Fruit fly (Drosophila melanogaster): ENCODE results near the gene Brd7-9.

Brd7-9 gene

DNA sequence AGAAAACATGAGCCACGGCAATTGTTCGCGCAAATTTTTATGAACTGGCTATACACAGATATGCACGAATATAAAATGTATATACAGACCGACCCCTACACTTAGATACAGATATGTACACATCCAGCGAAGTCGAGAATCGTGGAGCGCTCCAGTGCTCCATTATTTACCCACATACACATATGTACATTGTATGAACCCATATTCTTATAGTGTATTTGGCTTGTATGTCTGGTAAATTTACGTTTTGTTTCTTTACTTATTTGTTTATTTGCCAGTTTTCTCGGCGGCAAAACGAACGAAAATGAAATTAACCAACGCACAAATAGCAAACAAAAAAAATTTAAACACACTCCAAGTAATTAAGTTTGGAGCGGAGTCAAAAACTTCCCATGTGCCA lies 30.7 kb downstream of the Brd7-9 start (continued):
- TF ChIP-seq zfh1 (GFP tag; IDR thresholded peaks at IDR 0.05) (no peak), NfI (GFP tag; optimal IDR thresholded peaks at IDR 0.05) (peak; percentile 19), CG7271 (tag; optimal IDR thresholded peaks at IDR 0.05) (no peak), lov (optimal IDR thresholded peaks at IDR 0.05) (no peak), lov (GFP tag; IDR thresholded peaks at IDR 0.05) (0 out of 3 replicates have a peak, but pooled peaks have one; percentile 55), sr (GFP tag; IDR thresholded peaks at IDR 0.05) (no peak), CG4707 (GFP tag; optimal IDR thresholded peaks at IDR 0.05) (peak; percentile 2), az2 (GFP tag; optimal IDR thresholded peaks at IDR 0.05) (no peak), CG9437 (GFP tag; optimal IDR thresholded peaks at IDR 0.05) (no peak), bowl (GFP tag; IDR thresholded peaks at IDR 0.05) (no peak), CG17186 (GFP tag; optimal IDR thresholded peaks at IDR 0.05) (peak; percentile 26), Xrp1 (GFP tag; IDR thresholded peaks at IDR 0.05) (peak; percentile 62), CG10979 (tag; optimal IDR thresholded peaks at IDR 0.05) (no peak), E2f1 (GFP tag; IDR thresholded peaks at IDR 0.05) (no peak), CG6683 (GFP tag; optimal IDR thresholded peaks at IDR 0.05) (peak; percentile 62), CG12769 (tag; optimal IDR thresholded peaks at IDR 0.05) (peak; percentile 75), CG2202 (tag; optimal IDR thresholded peaks at IDR 0.05) (no peak), onecut (GFP tag; IDR thresholded peaks at IDR 0.05) (no peak), cg (GFP tag; optimal IDR thresholded peaks at IDR 0.05) (peak; percentile 65), CG3407 (GFP tag; optimal IDR thresholded peaks at IDR 0.05) (peak; percentile 39), grn (GFP tag; optimal IDR thresholded peaks at IDR 0.05) (peak; percentile 51), Fer1 (GFP tag; optimal IDR thresholded peaks at IDR 0.05) (peak; percentile 79), odd (GFP tag; optimal IDR thresholded peaks at IDR 0.05) (peak; percentile 54), CG15601 (tag; optimal IDR thresholded peaks at IDR 0.05) (peak; percentile 61), vnd (GFP tag; IDR thresholded peaks at IDR 0.05; ENCODE audit: partially characterized antibody) (no peak), sim (GFP tag; IDR thresholded peaks at IDR 0.05) (no peak), CG11456 (GFP tag; IDR thresholded peaks at IDR 0.05) (peak; percentile 56; the same call in 1 of the 3 replicates), CG6813 (GFP tag; optimal IDR thresholded peaks at IDR 0.05) (peak; percentile 83), pfk (GFP tag; optimal IDR thresholded peaks at IDR 0.05) (peak; percentile 70), Tbp (GFP tag; optimal IDR thresholded peaks at IDR 0.05) (no peak), Mrtf (GFP tag; IDR thresholded peaks at IDR 0.05) (no peak), crp (GFP tag; optimal IDR thresholded peaks at IDR 0.05) (no peak), ranshi (GFP tag; IDR thresholded peaks at IDR 0.05) (no peak), CG7745 (tag; optimal IDR thresholded peaks at IDR 0.05) (peak; percentile 99), Sry-β (GFP tag; optimal IDR thresholded peaks at IDR 0.05) (peak; percentile 12), HLH3B (GFP tag; IDR thresholded peaks at IDR 0.05) (no peak; the same call in 1 of the 2 replicates), zen2 (GFP tag; IDR thresholded peaks at IDR 0.05; ENCODE audit: partially characterized antibody) (no peak), z (GFP tag; IDR thresholded peaks at IDR 0.05) (peak; percentile 64; the same call in 1 of the 3 replicates), org-1 (GFP tag; optimal IDR thresholded peaks at IDR 0.05) (peak; percentile 35), sc (optimal IDR thresholded peaks at IDR 0.05) (no peak), sc (GFP tag; optimal IDR thresholded peaks at IDR 0.05) (no peak), CG7928 (GFP tag; optimal IDR thresholded peaks at IDR 0.05) (no peak), CG2678 (tag; optimal IDR thresholded peaks at IDR 0.05) (peak; percentile 80), ems (GFP tag; optimal IDR thresholded peaks at IDR 0.05) (no peak), cato (GFP tag; optimal IDR thresholded peaks at IDR 0.05; ENCODE audit: borderline replicate concordance) (no peak), pho (GFP tag; optimal IDR thresholded peaks at IDR 0.05) (peak; percentile 34), ken (GFP tag; IDR thresholded peaks at IDR 0.05) (no peak), B-H1 (GFP tag; IDR thresholded peaks at IDR 0.05) (no peak), CG14667 (GFP tag; IDR thresholded peaks at IDR 0.05) (no peak), tgo (GFP tag; IDR thresholded peaks at IDR 0.05) (peak; percentile 27; the same call in 1 of the 3 replicates), Eip74EF (GFP tag; optimal IDR thresholded peaks at IDR 0.05) (peak in 1 of 2 experiments; percentile 28)
